Worm (Caenorhabditis elegans) whole organism, midembryonic: ENCODE measurements around the gene olrn-1.

Experiments
- T22C8.4 ChIP-seq: fragments of 200-800 bp; sonication (Bioruptor generic); IDR thresholded peaks from 2 replicates; pipeline ENCODE4 v1.3.6; 2022; ENCODE audit warnings: missing genetic modification characterization, missing compliant biosample characterization
- tab-1 ChIP-seq: fragments of 200-800 bp; sonication (Bioruptor generic); IDR thresholded peaks from 2 replicates; pipeline ENCODE4 v1.3.6; 2022; ENCODE audit warnings: missing genetic modification characterization, missing compliant biosample characterization
- ztf-23 ChIP-seq: fragments of 200-800 bp; sonication (Bioruptor generic); IDR thresholded peaks from 2 replicates; pipeline ENCODE4 v1.3.6; 2022; ENCODE audit warnings: missing genetic modification reagents, missing genetic modification characterization, missing compliant biosample characterization

DNA sequence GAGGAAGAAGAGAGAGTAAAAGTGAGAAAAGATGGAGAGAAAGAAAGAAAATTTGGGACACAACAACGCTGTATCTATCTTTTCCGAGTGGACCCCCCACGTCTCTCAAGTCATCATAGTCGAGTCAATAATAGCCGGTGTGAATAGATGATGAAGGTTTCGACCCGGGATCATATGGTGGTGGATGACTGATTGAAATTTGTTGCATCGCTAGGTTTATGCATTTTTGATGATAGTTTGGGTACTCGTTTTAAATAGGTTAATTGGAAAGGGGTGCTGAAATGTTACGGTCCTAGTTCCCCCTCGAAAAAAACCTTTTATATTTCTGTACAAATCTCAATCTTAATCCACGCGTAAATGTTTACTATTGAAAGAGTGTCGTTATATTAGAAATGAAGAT, 18.1 kb downstream of the olrn-1 start:
- no peak for TF ChIP-seq tab-1 (GFP tag; lab: Robert Waterston, UW)
- TF ChIP-seq ztf-23 (GFP tag; lab: Robert Waterston, UW) = no peak
- TF ChIP-seq T22C8.4 (GFP tag; lab: Robert Waterston, UW) = no peak
